Fruit fly (Drosophila melanogaster) whole organism, embryonic: ENCODE results near the gene CG10674.

Experiments
- CG1792 ChIP-seq: fragments of 200-800 bp; sonication (Bioruptor generic); optimal IDR thresholded peaks from 2 replicates; lab custom pipeline; 2016; ENCODE audit warnings: missing biosample characterization, missing genetic modification characterization
- CG4360 ChIP-seq: fragments of 200-800 bp; sonication (Bioruptor generic); IDR thresholded peaks from 2 replicates; pipeline ENCODE4 v1.3.6; 2022; ENCODE audit warnings: missing biosample characterization, missing genetic modification characterization
- Hr78 ChIP-seq, 2 experiments: fragments of 200-800 bp in 1 of 2; fragments of >200 bp in 1 of 2; sonication (Bioruptor generic) in 1 of 2; optimal IDR thresholded peaks; 2 replicates each; lab custom pipeline; 2017 to 2019; ENCODE audit warnings: missing biosample characterization in 2 of 2, missing genetic modification characterization in 2 of 2, mild to moderate bottlenecking in 1 of 2, moderate library complexity in 1 of 2
- Mad ChIP-seq: fragments of 200-800 bp; sonication (Bioruptor generic); optimal IDR thresholded peaks from 2 replicates; lab custom pipeline; 2016; ENCODE audit warnings: missing biosample characterization, missing genetic modification characterization
- lola ChIP-seq, 3 experiments: fragments of >200 bp in 2 of 3; fragments of 200-800 bp in 1 of 3; sonication (Bioruptor generic) in 1 of 3; optimal IDR thresholded peaks; 2 replicates each; lab custom pipeline; 2017 to 2019; ENCODE audit warnings: missing biosample characterization in 3 of 3, missing genetic modification characterization in 3 of 3, mild to moderate bottlenecking in 1 of 3, moderate library complexity in 1 of 3

dm6 chr3L:5145814-5146244 lies 9.7 kb upstream of the CG10674 start, which contains the start of the genes Fitm and AlaRS-m:
- TF ChIP-seq lola (GFP tag; optimal IDR thresholded peaks at IDR 0.05; lab: Kevin White, UChicago) (no peak), Hr78 (GFP tag; optimal IDR thresholded peaks at IDR 0.05; lab: Kevin White, UChicago) (peak in 1 of 2 experiments; percentile 99), CG1792 (GFP tag; lab: Kevin White, UChicago) (no peak), CG4360 (no peak), Mad (no peak)
